Fruit fly (Drosophila melanogaster) whole organism, embryonic: ENCODE results near the gene Aatf.
A peak's percentile ranks its signal among the peaks of the same experiment; 100 is the strongest.

Experiments used
- Antp ChIP-seq: fragments of 200-800 bp; sonication (Bioruptor generic); optimal IDR thresholded peaks from 3 replicates; lab custom pipeline; 2016; ENCODE audit warnings: missing biosample characterization, missing genetic modification characterization
- CG10147 ChIP-seq: fragments of 200-800 bp; sonication (Bioruptor generic); optimal IDR thresholded peaks from 2 replicates; lab custom pipeline; 2019; ENCODE audit warnings: missing biosample characterization, mild to moderate bottlenecking, missing genetic modification characterization, moderate library complexity
- CG10267 ChIP-seq: fragments of 200-800 bp; sonication (Bioruptor generic); optimal IDR thresholded peaks from 2 replicates; lab custom pipeline; 2018; ENCODE audit warnings: missing biosample characterization, mild to moderate bottlenecking, missing genetic modification characterization, moderate library complexity
- CG10274 ChIP-seq: fragments of 200-800 bp; sonication (Bioruptor generic); optimal IDR thresholded peaks from 3 replicates; lab custom pipeline; 2017; ENCODE audit warnings: missing biosample characterization, mild to moderate bottlenecking, missing genetic modification characterization
- CG10321 ChIP-seq: fragments of 200-800 bp; sonication (Bioruptor generic); IDR thresholded peaks from 2 replicates; pipeline ENCODE4 v1.3.6; 2022; ENCODE audit warnings: missing biosample characterization, missing genetic modification characterization
- CG11085 ChIP-seq: fragments of 200-800 bp; sonication (Bioruptor generic); IDR thresholded peaks from 2 replicates; pipeline ENCODE4 v1.3.6; 2022; ENCODE audit warnings: missing biosample characterization, missing genetic modification characterization
- CG11456 ChIP-seq: fragments of 200-800 bp; sonication (Bioruptor generic); IDR thresholded peaks from 3 replicates; pipeline ENCODE4 v1.3.6; 2022; ENCODE audit warnings: missing biosample characterization, missing genetic modification characterization
- CG12236 ChIP-seq: fragments of 200-800 bp; sonication (Bioruptor generic); optimal IDR thresholded peaks from 2 replicates; lab custom pipeline; 2016; ENCODE audit warnings: missing biosample characterization, missing genetic modification characterization
- CG13775 ChIP-seq: fragments of 200-800 bp; sonication (Bioruptor generic); optimal IDR thresholded peaks from 3 replicates; lab custom pipeline; 2017; ENCODE audit warnings: missing biosample characterization, mild to moderate bottlenecking, missing genetic modification characterization
- CG14014 ChIP-seq: fragments of 200-800 bp; sonication (Bioruptor generic); IDR thresholded peaks from 2 replicates; pipeline ENCODE4 v1.3.6; 2022; ENCODE audit warnings: missing biosample characterization, missing genetic modification characterization
- CG14710 ChIP-seq: fragments of 200-800 bp; sonication (Bioruptor generic); optimal IDR thresholded peaks from 3 replicates; lab custom pipeline; 2019; ENCODE audit warnings: missing biosample characterization, mild to moderate bottlenecking, missing genetic modification characterization, moderate library complexity
- CG17359 ChIP-seq: fragments of 200-800 bp; sonication (Bioruptor generic); optimal IDR thresholded peaks from 3 replicates; lab custom pipeline; 2018; ENCODE audit warnings: missing biosample characterization, mild to moderate bottlenecking, missing genetic modification characterization, moderate library complexity
- CG18262 ChIP-seq: fragments of 200-800 bp; optimal IDR thresholded peaks from 3 replicates; lab custom pipeline; 2019; ENCODE audit warnings: missing biosample characterization, mild to moderate bottlenecking, missing genetic modification characterization, moderate library complexity
- CG30020 ChIP-seq: fragments of 200-800 bp; optimal IDR thresholded peaks from 2 replicates; lab custom pipeline; 2019; ENCODE audit warnings: missing biosample characterization, mild to moderate bottlenecking, missing genetic modification characterization, moderate library complexity
- CG3726 ChIP-seq: fragments of 200-800 bp; sonication (Bioruptor generic); IDR thresholded peaks from 3 replicates; pipeline ENCODE4, ENCODE4 v1.3.6; 2022; ENCODE audit warnings: missing biosample characterization, missing genetic modification characterization
- CG3995 ChIP-seq: fragments of 200-800 bp; sonication (Bioruptor generic); optimal IDR thresholded peaks from 3 replicates; lab custom pipeline; 2016; ENCODE audit warnings: missing biosample characterization, missing genetic modification characterization
- CG4282 ChIP-seq: fragments of 200-800 bp; sonication (Bioruptor generic); optimal IDR thresholded peaks from 2 replicates; lab custom pipeline; 2016; ENCODE audit warnings: missing biosample characterization, missing genetic modification characterization
- CG4617 ChIP-seq: fragments of 200-800 bp; sonication (Bioruptor generic); optimal IDR thresholded peaks from 3 replicates; lab custom pipeline; 2016; ENCODE audit warnings: missing biosample characterization, missing genetic modification characterization, borderline replicate concordance
- CG4854 ChIP-seq: fragments of 200-800 bp; sonication (Bioruptor generic); optimal IDR thresholded peaks from 2 replicates; lab custom pipeline; 2016; ENCODE audit warnings: missing biosample characterization, missing genetic modification characterization, inconsistent platforms
- CG6175 ChIP-seq: fragments of 200-800 bp; sonication (Bioruptor generic); IDR thresholded peaks from 3 replicates; pipeline ENCODE4 v1.3.6; 2022; ENCODE audit warnings: missing biosample characterization, missing genetic modification characterization
- CG6765 ChIP-seq: fragments of 200-800 bp; sonication (Bioruptor generic); optimal IDR thresholded peaks from 3 replicates; lab custom pipeline; 2017; ENCODE audit warnings: missing biosample characterization, mild to moderate bottlenecking, missing genetic modification characterization
- CG7928 ChIP-seq: fragments of 200-800 bp; sonication (Bioruptor generic); optimal IDR thresholded peaks from 2 replicates; lab custom pipeline; 2017; ENCODE audit warnings: missing biosample characterization, mild to moderate bottlenecking, missing genetic modification characterization
- CG8388 ChIP-seq: fragments of 200-800 bp; sonication (Bioruptor generic); optimal IDR thresholded peaks from 2 replicates; lab custom pipeline; 2019; ENCODE audit warnings: missing biosample characterization, mild to moderate bottlenecking, missing genetic modification characterization, moderate library complexity
- CG8478 ChIP-seq: fragments of >200 bp; optimal IDR thresholded peaks from 2 replicates; lab custom pipeline; 2018
- CG9932 ChIP-seq: fragments of 200-800 bp; sonication (Bioruptor generic); IDR thresholded peaks from 2 replicates; pipeline ENCODE4 v1.3.6; 2022; ENCODE audit warnings: missing biosample characterization, missing genetic modification characterization
- CHES-1-like ChIP-seq: fragments of 200-800 bp; sonication (Bioruptor generic); optimal IDR thresholded peaks from 2 replicates; lab custom pipeline; 2016; ENCODE audit warnings: missing biosample characterization, missing genetic modification characterization
- Dip2 ChIP-seq: fragments of 200-800 bp; sonication (Bioruptor generic); IDR thresholded peaks from 2 replicates; pipeline ENCODE4 v1.3.6; 2022; ENCODE audit warnings: missing biosample characterization, missing genetic modification characterization
- H15 ChIP-seq: fragments of 200-800 bp; sonication (Bioruptor generic); IDR thresholded peaks from 3 replicates; pipeline ENCODE4 v1.3.6; 2022; ENCODE audit warnings: missing biosample characterization, missing genetic modification characterization
- HLH54F ChIP-seq: fragments of 200-800 bp; sonication (Bioruptor generic); optimal IDR thresholded peaks from 3 replicates; lab custom pipeline; 2016; ENCODE audit warnings: missing biosample characterization, missing genetic modification characterization
- Hr3 ChIP-seq: fragments of 200-800 bp; sonication (Bioruptor generic); optimal IDR thresholded peaks from 3 replicates; lab custom pipeline; 2016; ENCODE audit warnings: missing biosample characterization, missing genetic modification characterization
- Hr39 ChIP-seq: fragments of >200 bp; optimal IDR thresholded peaks from 2 replicates; lab custom pipeline; 2017
- Mrtf ChIP-seq: fragments of 200-800 bp; sonication (Bioruptor generic); IDR thresholded peaks from 3 replicates; pipeline ENCODE4 v1.3.6; 2022; ENCODE audit warnings: missing biosample characterization, missing genetic modification characterization
- Nf-YC ChIP-seq: fragments of 200-800 bp; optimal IDR thresholded peaks from 3 replicates; lab custom pipeline; 2019; ENCODE audit warnings: missing biosample characterization, mild to moderate bottlenecking, missing genetic modification characterization, moderate library complexity
- Opbp ChIP-seq: fragments of 200-800 bp; sonication (Bioruptor generic); IDR thresholded peaks from 3 replicates; pipeline ENCODE4 v1.3.6; 2022; ENCODE audit warnings: missing biosample characterization, missing genetic modification characterization; ENCODE audit not compliant: partially characterized antibody
- PHDP ChIP-seq: fragments of 200-800 bp; sonication (Bioruptor generic); optimal IDR thresholded peaks from 3 replicates; lab custom pipeline; 2018; ENCODE audit warnings: missing biosample characterization, mild to moderate bottlenecking, missing genetic modification characterization, moderate library complexity
- Sry-δ ChIP-seq: fragments of 200-800 bp; sonication (Bioruptor generic); optimal IDR thresholded peaks from 2 replicates; lab custom pipeline; 2016; ENCODE audit warnings: missing biosample characterization, missing genetic modification characterization
- az2 ChIP-seq: fragments of 200-800 bp; sonication (Bioruptor generic); optimal IDR thresholded peaks from 3 replicates; lab custom pipeline; 2016; ENCODE audit warnings: missing biosample characterization, missing genetic modification characterization
- dpn ChIP-seq, 2 experiments: fragments of 200-800 bp; sonication (Bioruptor generic); optimal IDR thresholded peaks; 3 replicates each; lab custom pipeline; 2016; ENCODE audit warnings: missing biosample characterization in 2 of 2, missing genetic modification characterization in 2 of 2
- ewg ChIP-seq: fragments of 200-800 bp; sonication (Bioruptor generic); optimal IDR thresholded peaks from 3 replicates; lab custom pipeline; 2017; ENCODE audit warnings: mild to moderate bottlenecking, missing biosample characterization, missing genetic modification reagents, missing genetic modification characterization
- jumu ChIP-seq: fragments of 200-800 bp; sonication (Bioruptor generic); optimal IDR thresholded peaks from 3 replicates; lab custom pipeline; 2016; ENCODE audit warnings: missing biosample characterization, missing genetic modification characterization
- kni ChIP-seq: fragments of 200-800 bp; sonication (Bioruptor generic); optimal IDR thresholded peaks from 3 replicates; lab custom pipeline; 2017; ENCODE audit warnings: mild to moderate bottlenecking, missing biosample characterization, missing genetic modification reagents, missing genetic modification characterization
- onecut ChIP-seq: fragments of 200-800 bp; sonication (Bioruptor generic); IDR thresholded peaks from 2 replicates; pipeline ENCODE4 v1.3.6; 2022; ENCODE audit warnings: missing biosample characterization, missing genetic modification characterization
- org-1 ChIP-seq: fragments of 200-800 bp; sonication (Bioruptor generic); optimal IDR thresholded peaks from 2 replicates; lab custom pipeline; 2017; ENCODE audit warnings: missing biosample characterization, missing genetic modification characterization
- pb ChIP-seq: fragments of 200-800 bp; sonication (Bioruptor generic); optimal IDR thresholded peaks from 3 replicates; lab custom pipeline; 2016; ENCODE audit warnings: missing biosample characterization, missing genetic modification characterization
- peb ChIP-seq: fragments of 200-800 bp; sonication (Bioruptor generic); IDR thresholded peaks from 2 replicates; pipeline ENCODE4 v1.3.6; 2022; ENCODE audit warnings: missing biosample characterization, missing genetic modification characterization
- pho ChIP-seq: fragments of 200-800 bp; sonication (Bioruptor generic); optimal IDR thresholded peaks from 2 replicates; lab custom pipeline; 2016; ENCODE audit warnings: missing biosample characterization, missing genetic modification characterization
- ranshi ChIP-seq: fragments of 200-800 bp; sonication (Bioruptor generic); IDR thresholded peaks from 2 replicates; pipeline ENCODE4 v1.3.6; 2022; ENCODE audit warnings: missing biosample characterization, missing genetic modification characterization
- rib ChIP-seq: fragments of 200-800 bp; sonication (Bioruptor generic); IDR thresholded peaks from 2 replicates; pipeline ENCODE4 v1.3.6; 2022; ENCODE audit warnings: missing biosample characterization, missing genetic modification characterization
- ro ChIP-seq: fragments of 200-800 bp; sonication (Bioruptor generic); IDR thresholded peaks from 2 replicates; pipeline ENCODE4 v1.3.6; 2022; ENCODE audit warnings: missing biosample characterization, missing genetic modification characterization
- zen2 ChIP-seq: fragments of 200-800 bp; sonication (Bioruptor generic); IDR thresholded peaks from 3 replicates; pipeline ENCODE4 v1.3.6; 2022; ENCODE audit warnings: missing biosample characterization, missing genetic modification characterization; ENCODE audit not compliant: partially characterized antibody
- zf30C ChIP-seq: fragments of 200-800 bp; sonication (Bioruptor generic); optimal IDR thresholded peaks from 3 replicates; lab custom pipeline; 2018; ENCODE audit warnings: missing biosample characterization, mild to moderate bottlenecking, missing genetic modification characterization

Aatf gene

DNA sequence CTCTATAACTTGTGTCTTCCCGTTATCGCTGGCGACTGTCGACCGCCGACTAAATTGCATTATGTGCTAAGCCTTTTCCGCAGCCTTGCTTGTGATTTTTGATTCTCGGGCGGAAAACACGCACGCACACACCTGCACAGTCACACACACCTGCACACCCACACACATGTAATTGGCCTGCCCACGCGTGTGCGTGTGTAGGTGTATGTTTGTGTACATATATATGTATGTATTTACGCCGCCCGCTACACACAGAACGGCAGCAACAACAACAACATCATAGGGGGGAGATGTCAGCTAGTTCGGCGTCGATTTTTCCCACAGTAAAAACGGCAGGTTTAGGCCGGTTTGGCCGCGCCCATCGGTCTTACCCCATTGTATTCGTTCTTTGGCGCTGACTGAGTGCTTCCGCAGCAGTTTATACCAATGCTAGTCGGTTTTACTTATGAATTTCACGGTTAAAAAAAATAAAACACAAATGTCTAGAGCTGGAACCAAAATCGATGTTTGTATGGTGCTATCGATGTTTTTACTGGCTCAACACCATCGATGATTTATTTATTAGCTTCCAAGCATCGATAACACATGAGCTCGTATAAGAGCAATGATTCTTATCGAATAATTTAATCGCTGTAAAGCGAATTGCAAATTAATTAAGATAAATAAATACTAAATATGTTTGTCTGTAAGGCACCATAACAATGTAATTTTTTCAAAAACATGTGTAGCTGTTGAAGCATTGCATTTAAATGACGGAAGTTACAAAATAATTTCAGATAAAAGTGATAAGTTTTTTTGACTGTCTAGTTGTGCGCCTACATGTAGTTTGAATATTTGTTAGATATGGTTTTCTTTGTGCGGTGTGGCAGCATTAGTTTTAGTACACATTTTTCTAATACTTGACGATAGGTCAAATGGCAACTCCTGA, 5.7 kb downstream of the Aatf start, which contains the start of gene homer (continued):
- no peak for TF ChIP-seq H15 (GFP tag; lab: Robert Waterston, UW)
- TF ChIP-seq az2 (GFP tag; lab: Kevin White, UChicago), result no peak
- TF ChIP-seq HLH54F (GFP tag; lab: Kevin White, UChicago), result no peak
- TF ChIP-seq org-1, result no peak
- TF ChIP-seq CG10147 (GFP tag; lab: Kevin White, UChicago), result no peak
- no peak for TF ChIP-seq rib (GFP tag; lab: Robert Waterston, UW)
- peak; percentile 57 for TF ChIP-seq Nf-YC (tag; lab: Kevin White, UChicago)
- no peak for TF ChIP-seq ranshi (GFP tag; lab: Robert Waterston, UW)
- TF ChIP-seq CG3995 (GFP tag; lab: Kevin White, UChicago), result no peak
- TF ChIP-seq CG11085 (GFP tag; lab: Robert Waterston, UW), result no peak
- TF ChIP-seq CG11456, result no peak
- no peak for TF ChIP-seq pb (GFP tag; lab: Kevin White, UChicago)
- TF ChIP-seq CG14014 (GFP tag; lab: Robert Waterston, UW), result no peak
- TF ChIP-seq Mrtf, result no peak
- TF ChIP-seq zf30C (GFP tag; lab: Kevin White, UChicago), result no peak
- TF ChIP-seq ro (GFP tag; lab: Robert Waterston, UW), result no peak
- no peak for TF ChIP-seq CG6765 (GFP tag; lab: Kevin White, UChicago)
- no peak for TF ChIP-seq CG10321 (GFP tag; lab: Robert Waterston, UW)
- no peak for TF ChIP-seq CG8388 (GFP tag; lab: Kevin White, UChicago)
- no peak for TF ChIP-seq ewg (GFP tag; lab: Kevin White, UChicago)
- TF ChIP-seq CG9932 (GFP tag; lab: Robert Waterston, UW), result peak; percentile 63
- peak; percentile 83 for TF ChIP-seq zen2
- TF ChIP-seq Dip2 (GFP tag; lab: Robert Waterston, UW), result no peak
- TF ChIP-seq CG8478 (lab: Kevin White, UChicago), result peak; percentile 94
- peak; percentile 18 for TF ChIP-seq CG30020
- no peak for TF ChIP-seq CG10274
- TF ChIP-seq CG18262 (tag; lab: Kevin White, UChicago), result peak; percentile 19
- TF ChIP-seq CG12236 (GFP tag; lab: Kevin White, UChicago), result no peak
- peak; percentile 55 for TF ChIP-seq kni (GFP tag; lab: Kevin White, UChicago)
- TF ChIP-seq Hr3 (GFP tag; lab: Kevin White, UChicago), result no peak
- TF ChIP-seq CG4617, result peak; percentile 88
- TF ChIP-seq dpn (GFP tag; optimal IDR thresholded peaks at IDR 0.05; lab: Kevin White, UChicago), result no peak
- TF ChIP-seq jumu (GFP tag; lab: Kevin White, UChicago), result no peak
- no peak for TF ChIP-seq onecut (GFP tag; lab: Robert Waterston, UW)
- no peak for TF ChIP-seq Antp (GFP tag; lab: Kevin White, UChicago)
- no peak for TF ChIP-seq CG13775 (GFP tag; lab: Kevin White, UChicago)
- peak; percentile 96 for TF ChIP-seq Opbp (GFP tag; lab: Robert Waterston, UW)
- TF ChIP-seq CG3726 (GFP tag; lab: Robert Waterston, UW), result no peak
- TF ChIP-seq CG4854, result no peak
- TF ChIP-seq PHDP (tag; lab: Kevin White, UChicago), result no peak
- TF ChIP-seq CHES-1-like (GFP tag; lab: Kevin White, UChicago), result peak; percentile 26
- TF ChIP-seq Sry-δ (GFP tag; lab: Kevin White, UChicago), result peak; percentile 91
- no peak for TF ChIP-seq CG7928 (GFP tag; lab: Kevin White, UChicago)
- peak; percentile 28 for TF ChIP-seq CG10267 (tag; lab: Kevin White, UChicago)
- no peak for TF ChIP-seq pho
- TF ChIP-seq CG6175 (GFP tag; lab: Robert Waterston, UW), result no peak
- no peak for TF ChIP-seq CG4282 (GFP tag; lab: Kevin White, UChicago)
- TF ChIP-seq CG14710, result peak; percentile 45
- no peak for TF ChIP-seq peb
- no peak for TF ChIP-seq Hr39 (lab: Kevin White, UChicago)
- TF ChIP-seq CG17359 (tag; lab: Kevin White, UChicago), result no peak
